Worm (Caenorhabditis elegans) whole organism, L4 larva: ENCODE data around the gene Y46G5A.28.

Source experiments
- D1046.2 ChIP-seq: fragments of 200-800 bp; sonication (Bioruptor generic); IDR thresholded peaks from 2 replicates; pipeline ENCODE4 v1.3.6; 2022; ENCODE audit warnings: missing genetic modification characterization, missing compliant biosample characterization
- F37D6.2 ChIP-seq: sonication (generic microtip); optimal IDR thresholded peaks from 2 replicates; lab custom pipeline; 2016; ENCODE audit warnings: mild to moderate bottlenecking, missing genetic modification characterization, missing compliant biosample characterization
- T20F7.1 ChIP-seq: fragments of 200-800 bp; sonication (Bioruptor generic); optimal IDR thresholded peaks from 2 replicates; lab custom pipeline; 2018; ENCODE audit warnings: mild to moderate bottlenecking, missing genetic modification characterization, missing compliant biosample characterization
- T26A8.4 ChIP-seq: fragments of 200-800 bp; sonication (Bioruptor generic); IDR thresholded peaks from 2 replicates; pipeline ENCODE4 v1.3.6; 2022; ENCODE audit warnings: missing genetic modification characterization, missing compliant biosample characterization
- Y75B8A.6 ChIP-seq: fragments of 200-800 bp; sonication (Bioruptor generic); IDR thresholded peaks from 2 replicates; pipeline ENCODE4 v1.3.6; 2022; ENCODE audit warnings: missing genetic modification reagents, missing genetic modification characterization, missing compliant biosample characterization
- ZK546.5 ChIP-seq, 2 experiments: sonication (generic microtip); optimal IDR thresholded peaks; 2 replicates each; lab custom pipeline; 2017; ENCODE audit warnings: missing biosample characterization in 2 of 2, missing genetic modification characterization in 2 of 2
- attf-4 ChIP-seq: sonication (generic microtip); optimal IDR thresholded peaks from 3 replicates; lab custom pipeline; 2017; ENCODE audit warnings: missing biosample characterization, missing genetic modification characterization
- ceh-32 ChIP-seq: sonication (generic microtip); optimal IDR thresholded peaks from 2 replicates; lab custom pipeline; 2016; ENCODE audit warnings: mild to moderate bottlenecking, missing genetic modification characterization, missing compliant biosample characterization; ENCODE audit not compliant: poor library complexity
- ces-1 ChIP-seq: fragments of 150-350 bp; sonication (generic microtip); optimal IDR thresholded peaks from 4 replicates; lab custom pipeline; 2014; ENCODE audit warnings: missing biosample characterization, missing genetic modification reagents, missing genetic modification characterization
- cey-2 ChIP-seq: sonication (generic microtip); optimal IDR thresholded peaks from 3 replicates; lab custom pipeline; 2017; ENCODE audit warnings: missing genetic modification characterization, mild to moderate bottlenecking, missing compliant biosample characterization, antibody characterized with exemption, borderline replicate concordance; ENCODE audit not compliant: insufficient read depth
- ctbp-1 ChIP-seq: fragments of 200-800 bp; sonication (Bioruptor generic); IDR thresholded peaks from 2 replicates; pipeline ENCODE4 v1.3.6; 2022; ENCODE audit warnings: missing genetic modification reagents, missing genetic modification characterization, missing compliant biosample characterization
- daf-16 ChIP-seq, 3 experiments: sonication (generic microtip); optimal IDR thresholded peaks; 2 replicates each; lab custom pipeline; 2016 to 2017; ENCODE audit warnings: missing genetic modification characterization in 3 of 3, missing genetic modification reagents in 3 of 3, mild to moderate bottlenecking in 2 of 3, missing compliant biosample characterization in 2 of 3, missing biosample characterization in 1 of 3, moderate library complexity in 1 of 3
- dmd-6 ChIP-seq: fragments of 200-800 bp; sonication (Bioruptor generic); IDR thresholded peaks from 2 replicates; pipeline ENCODE4 v1.3.6; 2022; ENCODE audit warnings: missing genetic modification reagents, missing genetic modification characterization, missing compliant biosample characterization
- dpl-1 ChIP-seq: fragments of 150-350 bp; optimal IDR thresholded peaks from 2 replicates; lab custom pipeline; 2014; ENCODE audit warnings: missing biosample characterization, missing genetic modification reagents, missing genetic modification characterization
- dve-1 ChIP-seq: sonication (generic microtip); optimal IDR thresholded peaks from 2 replicates; lab custom pipeline; 2017; ENCODE audit warnings: antibody characterized with exemption, mild to moderate bottlenecking, missing genetic modification characterization, missing compliant biosample characterization; ENCODE audit not compliant: insufficient read depth
- gei-8 ChIP-seq: fragments of 200-800 bp; sonication (Bioruptor generic); optimal IDR thresholded peaks from 2 replicates; lab custom pipeline; 2018; ENCODE audit warnings: mild to moderate bottlenecking, missing genetic modification characterization, missing compliant biosample characterization
- hlh-11 ChIP-seq: fragments of 200-800 bp; sonication (Bioruptor generic); optimal IDR thresholded peaks from 2 replicates; lab custom pipeline; 2018; ENCODE audit warnings: mild to moderate bottlenecking, missing genetic modification characterization, missing compliant biosample characterization
- hmg-1.1 ChIP-seq: fragments of 200-800 bp; sonication (Bioruptor generic); IDR thresholded peaks from 2 replicates; pipeline ENCODE4 v1.3.6; 2022; ENCODE audit warnings: missing genetic modification reagents, missing genetic modification characterization, missing compliant biosample characterization
- jun-1 ChIP-seq: fragments of 150-350 bp; optimal IDR thresholded peaks from 2 replicates; lab custom pipeline; 2014; ENCODE audit warnings: missing biosample characterization, missing genetic modification reagents, missing genetic modification characterization
- lin-29 ChIP-seq: fragments of 200-800 bp; sonication (Bioruptor generic); IDR thresholded peaks from 2 replicates; pipeline ENCODE4 v1.3.6; 2022; ENCODE audit warnings: missing genetic modification reagents, missing genetic modification characterization, missing compliant biosample characterization
- mdl-1 ChIP-seq, 2 experiments: fragments of 150-350 bp in 1 of 2; sonication (generic microtip) in 1 of 2; optimal IDR thresholded peaks; 2 replicates each; lab custom pipeline; 2014 to 2017; ENCODE audit warnings: missing biosample characterization in 2 of 2, missing genetic modification characterization in 2 of 2
- mes-2 ChIP-seq: sonication (generic microtip); optimal IDR thresholded peaks from 2 replicates; lab custom pipeline; 2016; ENCODE audit warnings: missing genotype, mild to moderate bottlenecking, missing genetic modification characterization, missing compliant biosample characterization; ENCODE audit not compliant: poor library complexity, severe bottlenecking
- nhr-10 ChIP-seq: fragments of 150-350 bp; optimal IDR thresholded peaks from 2 replicates; lab custom pipeline; 2014; ENCODE audit warnings: missing biosample characterization, missing genetic modification characterization
- nhr-102 ChIP-seq: sonication (generic microtip); optimal IDR thresholded peaks from 2 replicates; lab custom pipeline; 2016; ENCODE audit warnings: mild to moderate bottlenecking, missing genetic modification characterization, moderate library complexity, missing compliant biosample characterization
- nhr-111 ChIP-seq: fragments of 200-800 bp; sonication (Bioruptor generic); optimal IDR thresholded peaks from 2 replicates; lab custom pipeline; 2018; ENCODE audit warnings: mild to moderate bottlenecking, missing genetic modification characterization, missing compliant biosample characterization
- nhr-25 ChIP-seq: sonication (generic microtip); optimal IDR thresholded peaks from 2 replicates; lab custom pipeline; 2017; ENCODE audit warnings: missing genetic modification characterization, mild to moderate bottlenecking, missing compliant biosample characterization, antibody characterized with exemption, moderate library complexity, borderline replicate concordance; ENCODE audit not compliant: insufficient read depth
- nhr-28 ChIP-seq: fragments of 150-350 bp; optimal IDR thresholded peaks from 2 replicates; lab custom pipeline; 2014; ENCODE audit warnings: missing biosample characterization, missing genetic modification characterization
- nhr-41 ChIP-seq: fragments of 200-800 bp; sonication (Bioruptor generic); IDR thresholded peaks from 2 replicates; pipeline ENCODE4 v1.3.6; 2022; ENCODE audit warnings: missing genetic modification reagents, missing genetic modification characterization, missing compliant biosample characterization
- nhr-77 ChIP-seq: fragments of 150-350 bp; optimal IDR thresholded peaks from 2 replicates; lab custom pipeline; 2014; ENCODE audit warnings: missing biosample characterization, missing genetic modification characterization
- php-3 ChIP-seq: fragments of 200-800 bp; sonication (Bioruptor generic); IDR thresholded peaks from 2 replicates; pipeline ENCODE4 v1.3.6; 2022; ENCODE audit warnings: missing genetic modification reagents, missing genetic modification characterization, missing compliant biosample characterization
- pqm-1 ChIP-seq: sonication (generic microtip); optimal IDR thresholded peaks from 2 replicates; lab custom pipeline; 2017; ENCODE audit warnings: missing biosample characterization, missing genetic modification characterization
- set-16 ChIP-seq: fragments of 200-800 bp; sonication (Bioruptor generic); IDR thresholded peaks from 2 replicates; pipeline ENCODE4 v1.3.6; 2022; ENCODE audit warnings: missing genetic modification reagents, missing genetic modification characterization, missing compliant biosample characterization
- spr-3 ChIP-seq: fragments of 200-800 bp; sonication (Bioruptor generic); optimal IDR thresholded peaks from 2 replicates; lab custom pipeline; 2018; ENCODE audit warnings: mild to moderate bottlenecking, missing genetic modification characterization, missing compliant biosample characterization
- tra-1 ChIP-seq: fragments of 200-800 bp; sonication (Bioruptor generic); IDR thresholded peaks from 2 replicates; pipeline ENCODE4 v1.3.6; 2022; ENCODE audit warnings: missing genetic modification reagents, missing genetic modification characterization, missing compliant biosample characterization
- unc-62 ChIP-seq, 3 experiments: fragments of 150-350 bp in 1 of 3; sonication (generic microtip); optimal IDR thresholded peaks in 2 of 3; peaks in 1 of 3; 1 replicate in 1 of 3; 2 replicates in 2 of 3; lab custom pipeline; 2014 to 2017; ENCODE audit warnings: missing biosample characterization in 3 of 3, missing genetic modification characterization in 3 of 3, missing genetic modification reagents in 3 of 3, missing genotype in 1 of 3
- vab-7 ChIP-seq: fragments of 200-800 bp; sonication (Bioruptor generic); IDR thresholded peaks from 2 replicates; pipeline ENCODE4 v1.3.6; 2022; ENCODE audit warnings: missing genetic modification reagents, missing genetic modification characterization, missing compliant biosample characterization
- zip-2 ChIP-seq: fragments of 150-350 bp; optimal IDR thresholded peaks from 2 replicates; lab custom pipeline; 2014; ENCODE audit warnings: missing biosample characterization, missing genetic modification characterization
- ztf-11 ChIP-seq: fragments of 150-350 bp; optimal IDR thresholded peaks from 2 replicates; lab custom pipeline; 2014; ENCODE audit warnings: missing biosample characterization, missing genetic modification characterization
- ztf-7 ChIP-seq: fragments of 150-350 bp; optimal IDR thresholded peaks from 2 replicates; lab custom pipeline; 2014; ENCODE audit warnings: missing biosample characterization, missing genetic modification characterization

Gene Y46G5A.28

DNA sequence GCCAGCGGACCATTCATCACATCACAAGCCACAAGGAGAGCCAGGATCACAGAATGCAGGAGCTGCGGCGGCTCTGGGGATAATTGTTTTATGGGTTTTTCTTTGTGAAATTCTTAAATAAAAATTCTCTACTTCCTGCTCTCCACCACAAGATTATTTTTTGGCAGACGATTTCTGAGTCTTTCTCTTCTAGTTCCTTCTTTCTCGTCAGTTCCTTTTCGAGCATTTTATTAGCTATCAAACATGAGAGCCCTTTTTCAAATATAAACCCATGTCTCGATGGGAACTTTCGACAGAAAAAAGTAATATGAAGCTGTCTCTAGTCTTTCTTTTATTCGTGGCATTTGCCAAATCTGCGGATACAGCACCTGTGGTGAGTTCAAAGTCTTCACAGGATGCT lies 38.2 kb downstream of the Y46G5A.28 start, which contains the start of gene F35C5.3:
F35C5.3 (plus strand) TSS at position 301 of the 400 bp plus-strand sequence.
- TF ChIP-seq ztf-11 (tag; lab: Kevin White, UChicago) (no peak), vab-7 (no peak), cey-2 (no peak), nhr-41 (GFP tag; lab: Robert Waterston, UW) (no peak), zip-2 (tag; lab: Kevin White, UChicago) (no peak)

DNA sequence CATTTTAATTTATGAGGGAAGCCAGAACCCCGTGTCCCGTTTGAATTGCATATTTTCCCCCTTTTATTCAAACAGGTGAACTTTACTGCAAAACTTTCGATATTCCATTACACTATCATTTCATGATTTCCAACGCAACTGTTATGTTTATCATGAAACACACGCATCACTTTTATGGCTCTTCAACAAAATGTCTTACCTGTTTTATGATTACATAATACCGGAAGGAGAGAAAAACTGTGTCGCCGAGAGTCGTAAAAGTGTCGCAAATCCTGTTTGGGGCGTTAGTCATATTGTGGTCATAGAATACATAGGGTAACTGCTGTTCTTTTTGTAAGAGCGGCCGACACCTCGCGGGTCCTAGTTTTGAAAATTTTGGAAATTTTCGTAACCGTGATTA lies 42.2 kb downstream of the Y46G5A.28 start:
- TF ChIP-seq pqm-1 (tag; lab: Kevin White, UChicago) = peak; percentile 74
- no peak for TF ChIP-seq hmg-1.1 (GFP tag; lab: Robert Waterston, UW)
- no peak for TF ChIP-seq F37D6.2 (tag; lab: Kevin White, UChicago)
- no peak for TF ChIP-seq T20F7.1 (GFP tag; lab: Kevin White, UChicago)
- peak; percentile 27 for TF ChIP-seq hlh-11 (tag; lab: Kevin White, UChicago)
- peak; percentile 74 for TF ChIP-seq nhr-28
- TF ChIP-seq daf-16 (GFP tag; optimal IDR thresholded peaks at IDR 0.05; lab: Kevin White, UChicago) = no peak
- peak; percentile 88 for TF ChIP-seq daf-16 (tag; optimal IDR thresholded peaks at IDR 0.05; lab: Kevin White, UChicago)
- TF ChIP-seq php-3 = peak; percentile 88
- TF ChIP-seq nhr-41 (GFP tag; lab: Robert Waterston, UW) = no peak
- TF ChIP-seq lin-29 (GFP tag; lab: Robert Waterston, UW) = no peak
- TF ChIP-seq vab-7 = no peak
- no peak for TF ChIP-seq T26A8.4 (GFP tag; lab: Robert Waterston, UW)
- no peak for TF ChIP-seq attf-4 (tag; lab: Kevin White, UChicago)
- no peak for TF ChIP-seq gei-8 (GFP tag; lab: Kevin White, UChicago)
- no peak for TF ChIP-seq tra-1 (GFP tag; lab: Robert Waterston, UW)
- peak; percentile 26; the same call in 1 of the 2 replicates for TF ChIP-seq dmd-6 (GFP tag; lab: Robert Waterston, UW)
- no peak for TF ChIP-seq ztf-7 (tag; lab: Kevin White, UChicago)
- TF ChIP-seq spr-3 (GFP tag; lab: Kevin White, UChicago) = no peak
- TF ChIP-seq Y75B8A.6 (GFP tag; lab: Robert Waterston, UW) = no peak
- peak; percentile 56 for TF ChIP-seq nhr-102 (tag; lab: Kevin White, UChicago)
- TF ChIP-seq, all 104 proteins: peak for 7

DNA sequence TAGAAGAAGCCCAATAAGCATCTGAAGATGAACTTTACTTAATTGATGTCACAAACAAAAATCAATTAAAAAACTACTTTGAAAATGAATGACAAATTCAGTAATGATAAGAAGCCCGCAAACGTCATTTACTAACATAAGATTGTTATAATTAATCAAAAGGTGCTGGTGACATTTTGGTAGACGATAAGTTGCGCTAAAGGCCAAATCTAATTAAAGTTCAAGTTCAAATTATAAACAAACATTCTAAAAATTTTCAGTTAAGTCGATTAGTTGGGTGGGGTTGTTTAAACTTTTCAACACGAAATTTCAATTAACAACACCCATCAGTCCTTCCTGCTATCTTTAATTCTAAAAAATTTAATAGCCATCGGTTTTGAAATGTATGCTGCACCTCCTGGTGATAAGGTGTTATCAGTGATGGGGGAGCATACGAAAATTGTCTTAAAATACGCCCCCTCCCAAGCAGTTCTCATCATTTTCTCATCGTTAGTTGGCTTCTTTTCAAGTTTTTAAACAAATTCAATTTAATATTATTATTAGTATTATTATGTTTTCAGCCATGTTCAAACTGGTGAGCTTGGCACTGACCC lies 44.9 kb downstream of the Y46G5A.28 start, which contains the start of the genes clec-62 and clec-63:
clec-62 (minus strand) TSS at position 51 of the 593 bp plus-strand sequence.
clec-63 (plus strand) TSS at position 561 of the 593 bp plus-strand sequence.
- TF ChIP-seq nhr-28 (peak; percentile 73), hlh-11 (tag; lab: Kevin White, UChicago) (peak; percentile 41), dve-1 (peak; percentile 64), pqm-1 (tag; lab: Kevin White, UChicago) (peak; percentile 95), php-3 (peak; percentile 56), unc-62 (GFP tag; optimal IDR thresholded peaks at IDR 0.05 in 1 of 2; lab: Kevin White, UChicago) (no peak), unc-62 (tag; optimal IDR thresholded peaks at IDR 0.05; lab: Kevin White, UChicago) (no peak), daf-16 (GFP tag; optimal IDR thresholded peaks at IDR 0.05; lab: Kevin White, UChicago) (no peak), daf-16 (tag; optimal IDR thresholded peaks at IDR 0.05; lab: Kevin White, UChicago) (peak; percentile 69), ces-1 (GFP tag; lab: Kevin White, UChicago) (no peak), dmd-6 (GFP tag; lab: Robert Waterston, UW) (peak; percentile 61)

DNA sequence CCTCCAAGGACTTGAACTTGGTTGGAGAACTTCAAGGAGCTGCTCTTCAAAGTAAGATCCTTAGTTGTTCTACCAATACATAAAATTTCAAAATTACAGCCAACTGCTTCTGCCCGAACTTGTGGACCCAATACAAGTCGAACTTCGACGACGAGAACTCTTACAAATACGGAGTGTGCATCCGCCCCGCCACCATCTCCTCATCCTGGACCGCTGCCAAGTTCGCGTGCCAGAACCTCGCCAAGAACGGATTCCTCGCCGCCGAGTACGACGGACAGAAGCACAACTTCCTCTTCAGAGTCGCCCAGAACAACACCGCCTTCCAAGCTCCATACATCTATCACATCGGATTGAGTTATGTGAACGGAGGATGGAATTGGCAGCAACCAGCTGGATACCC lies 46.4 kb downstream of the Y46G5A.28 start:
- peak; percentile 56 for TF ChIP-seq set-16
- TF ChIP-seq nhr-41 (GFP tag; lab: Robert Waterston, UW) = no peak

DNA sequence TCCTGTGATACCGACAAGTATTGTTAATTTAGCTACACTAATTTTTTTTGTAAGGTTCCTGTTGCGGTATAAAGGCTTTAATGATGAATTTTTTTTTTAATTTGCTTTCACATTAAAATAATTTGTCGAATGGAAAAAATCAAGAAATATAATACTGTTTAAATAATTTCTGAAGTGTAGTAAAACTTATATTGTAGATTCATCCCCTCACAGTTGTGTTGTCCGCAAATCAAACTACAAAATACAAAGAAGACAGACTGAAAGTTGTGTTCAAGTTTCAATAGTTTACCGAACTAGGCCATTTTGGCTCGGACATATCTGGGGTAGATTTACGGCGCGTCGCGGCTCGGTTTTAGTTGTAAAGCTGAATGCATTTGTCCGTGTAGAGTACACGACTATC lies 47.1 kb downstream of the Y46G5A.28 start:
- no peak for TF ChIP-seq cey-2
- TF ChIP-seq hlh-11 (tag; lab: Kevin White, UChicago) = no peak
- no peak for TF ChIP-seq dpl-1 (GFP tag; lab: Kevin White, UChicago)
- no peak for TF ChIP-seq php-3
- no peak for TF ChIP-seq jun-1
- no peak for TF ChIP-seq mdl-1 (tag; optimal IDR thresholded peaks at IDR 0.05; lab: Kevin White, UChicago)
- TF ChIP-seq nhr-10 (tag; lab: Kevin White, UChicago) = no peak
- no peak for TF ChIP-seq nhr-25 (tag; lab: Kevin White, UChicago)
- TF ChIP-seq nhr-77 = peak; percentile 42
- no peak for TF ChIP-seq dmd-6 (GFP tag; lab: Robert Waterston, UW)
- TF ChIP-seq mes-2 (tag; lab: Kevin White, UChicago) = peak; percentile 2
- TF ChIP-seq ZK546.5 (tag; optimal IDR thresholded peaks at IDR 0.05; lab: Kevin White, UChicago) = no peak
- TF ChIP-seq ztf-7 (tag; lab: Kevin White, UChicago) = no peak
- no peak for TF ChIP-seq ceh-32 (tag; lab: Kevin White, UChicago)
- TF ChIP-seq nhr-111 (GFP tag; lab: Kevin White, UChicago) = no peak
- no peak for TF ChIP-seq ctbp-1 (GFP tag; lab: Robert Waterston, UW)
- TF ChIP-seq D1046.2 = no peak
- no peak for TF ChIP-seq T20F7.1 (GFP tag; lab: Kevin White, UChicago)
